Fruit fly (Drosophila melanogaster) S2 (cell line): ENCODE results near the gene CG2336.

ENCODE experiments used
- CG8478 ChIP-seq: fragments of >200 bp; optimal IDR thresholded peaks from 2 replicates; lab custom pipeline; 2018
- CTCF ChIP-seq, 2 experiments: fragments of >200 bp; optimal IDR thresholded peaks; 2 replicates each; lab custom pipeline; 2018

dm6 chr3R:6629851-6630250, 49.3 kb downstream of the CG2336 start, which contains the start of gene sunz:
- TF ChIP-seq CTCF (optimal IDR thresholded peaks at IDR 0.05; lab: Kevin White, UChicago) (no peak), CG8478 (lab: Kevin White, UChicago) (no peak)
